Fruit fly (Drosophila melanogaster) whole organism: ENCODE measurements around the gene CG33159.

ENCODE experiments used
- CG8478 ChIP-seq: fragments of >200 bp; optimal IDR thresholded peaks from 2 replicates; lab custom pipeline; 2018; ENCODE audit warnings: inconsistent platforms
- EcR ChIP-seq, 2 experiments: fragments of >200 bp; optimal IDR thresholded peaks; 2 replicates each; lab custom pipeline; 2017; ENCODE audit warnings: missing biosample characterization in 2 of 2, missing genetic modification characterization in 2 of 2, missing genetic modification reagents in 2 of 2
- pan ChIP-seq: fragments of >200 bp; optimal IDR thresholded peaks from 2 replicates; lab custom pipeline; 2017
- usp ChIP-seq: fragments of >200 bp; optimal IDR thresholded peaks from 2 replicates; lab custom pipeline; 2017; ENCODE audit warnings: missing biosample characterization, missing genetic modification characterization, mixed read lengths

DNA sequence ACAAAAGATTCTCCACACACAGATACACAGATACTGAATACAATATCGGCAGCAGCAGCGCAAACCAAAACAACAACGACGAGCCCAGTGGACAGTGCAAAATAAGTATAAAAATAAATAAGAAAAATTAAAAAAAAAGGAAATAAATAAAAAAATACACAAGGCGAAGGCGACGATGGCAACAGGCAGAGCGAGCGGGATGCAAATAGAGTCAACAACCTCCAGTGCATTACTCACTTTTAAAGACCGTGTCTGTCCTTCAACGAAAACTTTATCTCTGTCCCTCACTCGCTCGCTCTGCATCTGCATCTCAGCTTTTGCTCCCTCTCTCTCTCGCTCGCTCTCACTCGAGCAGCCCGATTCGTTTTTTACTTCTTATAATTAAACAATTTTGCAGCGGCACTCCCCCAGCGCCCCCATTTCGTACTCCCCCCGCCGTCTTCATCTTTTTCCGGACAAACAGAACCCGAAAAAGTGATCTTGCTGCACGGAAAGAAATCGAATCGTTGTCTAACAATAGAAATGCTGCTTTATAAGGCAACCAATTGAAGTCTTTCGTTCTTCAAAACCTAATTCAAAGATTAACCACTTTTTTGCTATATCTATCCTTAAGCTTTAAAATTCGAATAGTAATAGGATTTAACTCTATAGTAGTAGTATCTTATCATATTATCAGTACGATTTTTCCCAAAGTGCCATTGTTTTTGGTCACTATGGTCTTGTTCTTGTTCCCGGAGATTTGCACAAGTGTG, 42.3 kb upstream of the CG33159 start:
- TF ChIP-seq usp (no peak), EcR (GFP tag; optimal IDR thresholded peaks at IDR 0.05; lab: Kevin White, UChicago) (peak; percentile 87 to 93), pan (lab: Kevin White, UChicago) (no peak), CG8478 (lab: Kevin White, UChicago) (no peak)
